Fruit fly (Drosophila melanogaster) whole organism, embryonic: Measurements from ENCODE around the gene EndoGI.

Experiments used
- Aef1 ChIP-seq: fragments of 200-800 bp; sonication (Bioruptor generic); IDR thresholded peaks from 3 replicates; pipeline ENCODE4 v1.3.6; 2022; ENCODE audit warnings: missing biosample characterization, missing genetic modification characterization
- CG10654 ChIP-seq: fragments of 200-800 bp; sonication (Bioruptor generic); optimal IDR thresholded peaks from 2 replicates; lab custom pipeline; 2016; ENCODE audit warnings: missing biosample characterization, missing genetic modification characterization
- CG11560 ChIP-seq: fragments of 200-800 bp; sonication (Bioruptor generic); IDR thresholded peaks from 3 replicates; pipeline ENCODE4 v1.3.6; 2022; ENCODE audit warnings: missing biosample characterization, missing genetic modification characterization
- CG11723 ChIP-seq: fragments of 200-800 bp; sonication (Bioruptor generic); optimal IDR thresholded peaks from 2 replicates; lab custom pipeline; 2017; ENCODE audit warnings: missing biosample characterization, mild to moderate bottlenecking, missing genetic modification characterization
- CG12299 ChIP-seq: fragments of 200-800 bp; sonication (Bioruptor generic); optimal IDR thresholded peaks from 2 replicates; lab custom pipeline; 2018; ENCODE audit warnings: missing biosample characterization, mild to moderate bottlenecking, missing genetic modification characterization
- CG13287 ChIP-seq: fragments of 200-800 bp; sonication (Bioruptor generic); IDR thresholded peaks from 2 replicates; pipeline ENCODE4 v1.3.6; 2022; ENCODE audit warnings: missing biosample characterization, missing genetic modification characterization; ENCODE audit not compliant: partially characterized antibody
- CG13624 ChIP-seq: fragments of 200-800 bp; sonication (Bioruptor generic); optimal IDR thresholded peaks from 2 replicates; lab custom pipeline; 2016; ENCODE audit warnings: missing biosample characterization, missing genetic modification characterization
- CG13775 ChIP-seq: fragments of 200-800 bp; sonication (Bioruptor generic); optimal IDR thresholded peaks from 3 replicates; lab custom pipeline; 2017; ENCODE audit warnings: missing biosample characterization, mild to moderate bottlenecking, missing genetic modification characterization
- CG15269 ChIP-seq: fragments of 200-800 bp; sonication (Bioruptor generic); optimal IDR thresholded peaks from 2 replicates; lab custom pipeline; 2018; ENCODE audit warnings: missing biosample characterization, mild to moderate bottlenecking, missing genetic modification characterization, moderate library complexity
- CG15479 ChIP-seq: fragments of 200-800 bp; sonication (Bioruptor generic); optimal IDR thresholded peaks from 3 replicates; lab custom pipeline; 2019; ENCODE audit warnings: missing biosample characterization, mild to moderate bottlenecking, missing genetic modification characterization, moderate library complexity
- CG2199 ChIP-seq: fragments of 200-800 bp; sonication (Bioruptor generic); IDR thresholded peaks from 3 replicates; pipeline ENCODE4 v1.3.6; 2022; ENCODE audit warnings: missing biosample characterization, missing genetic modification characterization
- CG2889 ChIP-seq: fragments of 200-800 bp; sonication (Bioruptor generic); IDR thresholded peaks from 3 replicates; pipeline ENCODE4 v1.3.6; 2022; ENCODE audit warnings: missing biosample characterization, missing genetic modification characterization
- CG31441 ChIP-seq: fragments of 200-800 bp; sonication (Bioruptor generic); IDR thresholded peaks from 2 replicates; pipeline ENCODE4 v1.3.6; 2022; ENCODE audit warnings: missing biosample characterization, missing genetic modification characterization
- CG34224 ChIP-seq: fragments of 200-800 bp; sonication (Bioruptor generic); IDR thresholded peaks from 3 replicates; pipeline ENCODE4 v1.3.6; 2022; ENCODE audit warnings: missing biosample characterization, missing genetic modification characterization; ENCODE audit not compliant: partially characterized antibody
- CG4707 ChIP-seq: fragments of 200-800 bp; sonication (Bioruptor generic); optimal IDR thresholded peaks from 2 replicates; lab custom pipeline; 2018; ENCODE audit warnings: missing biosample characterization, mild to moderate bottlenecking, missing genetic modification characterization, moderate library complexity
- CG4820 ChIP-seq: fragments of 200-800 bp; sonication (Bioruptor generic); optimal IDR thresholded peaks from 3 replicates; lab custom pipeline; 2016; ENCODE audit warnings: missing biosample characterization, missing genetic modification characterization
- CG5245 ChIP-seq: fragments of 200-800 bp; sonication (Bioruptor generic); optimal IDR thresholded peaks from 3 replicates; lab custom pipeline; 2016; ENCODE audit warnings: missing biosample characterization, missing genetic modification characterization
- CG6813 ChIP-seq: fragments of 200-800 bp; sonication (Bioruptor generic); optimal IDR thresholded peaks from 2 replicates; lab custom pipeline; 2017; ENCODE audit warnings: missing biosample characterization, missing genetic modification characterization, mild to moderate bottlenecking, moderate library complexity, missing genetic modification reagents
- CG7357 ChIP-seq: fragments of 200-800 bp; sonication (Bioruptor generic); IDR thresholded peaks from 3 replicates; pipeline ENCODE4 v1.3.6; 2022; ENCODE audit warnings: missing biosample characterization, missing genetic modification characterization
- CG8388 ChIP-seq: fragments of 200-800 bp; sonication (Bioruptor generic); optimal IDR thresholded peaks from 2 replicates; lab custom pipeline; 2019; ENCODE audit warnings: missing biosample characterization, mild to moderate bottlenecking, missing genetic modification characterization, moderate library complexity
- CG8478 ChIP-seq: fragments of >200 bp; optimal IDR thresholded peaks from 2 replicates; lab custom pipeline; 2018
- Doc2 ChIP-seq: fragments of 200-800 bp; sonication (Bioruptor generic); IDR thresholded peaks from 2 replicates; pipeline ENCODE4 v1.3.6; 2022; ENCODE audit warnings: missing biosample characterization, missing genetic modification characterization
- Elba2 ChIP-seq: fragments of 200-800 bp; sonication (Bioruptor generic); optimal IDR thresholded peaks from 3 replicates; lab custom pipeline; 2016; ENCODE audit warnings: missing biosample characterization, missing genetic modification characterization
- Max ChIP-seq: fragments of 200-800 bp; sonication (Bioruptor generic); optimal IDR thresholded peaks from 2 replicates; lab custom pipeline; 2016; ENCODE audit warnings: missing biosample characterization, mild to moderate bottlenecking, missing genetic modification characterization
- Optix ChIP-seq: fragments of 200-800 bp; sonication (Bioruptor generic); IDR thresholded peaks from 3 replicates; pipeline ENCODE4 v1.3.6; 2022; ENCODE audit warnings: missing biosample characterization, missing genetic modification characterization
- PHDP ChIP-seq: fragments of 200-800 bp; sonication (Bioruptor generic); optimal IDR thresholded peaks from 3 replicates; lab custom pipeline; 2018; ENCODE audit warnings: missing biosample characterization, mild to moderate bottlenecking, missing genetic modification characterization, moderate library complexity
- Ssrp ChIP-seq: fragments of 200-800 bp; sonication (Bioruptor generic); optimal IDR thresholded peaks from 2 replicates; lab custom pipeline; 2018; ENCODE audit warnings: missing biosample characterization, mild to moderate bottlenecking, missing genetic modification characterization, moderate library complexity
- abd-A ChIP-seq: fragments of 200-800 bp; sonication (Bioruptor generic); optimal IDR thresholded peaks from 3 replicates; lab custom pipeline; 2019; ENCODE audit warnings: missing biosample characterization, mild to moderate bottlenecking, missing genetic modification characterization, moderate library complexity
- ase ChIP-seq: fragments of 200-800 bp; sonication (Bioruptor generic); IDR thresholded peaks from 3 replicates; pipeline ENCODE4 v1.3.6; 2022; ENCODE audit warnings: missing biosample characterization, missing genetic modification characterization
- bab2 ChIP-seq: fragments of 200-800 bp; sonication (Bioruptor generic); optimal IDR thresholded peaks from 2 replicates; lab custom pipeline; 2016; ENCODE audit warnings: missing biosample characterization, missing genetic modification characterization
- chif ChIP-seq, 2 experiments: fragments of 200-800 bp; sonication (Bioruptor generic); optimal IDR thresholded peaks; 3 replicates each; lab custom pipeline; 2016; ENCODE audit warnings: missing biosample characterization in 2 of 2, missing genetic modification characterization in 2 of 2
- dimm ChIP-seq: fragments of 200-800 bp; sonication (Bioruptor generic); IDR thresholded peaks from 2 replicates; pipeline ENCODE4 v1.3.6; 2022; ENCODE audit warnings: missing biosample characterization, missing genetic modification characterization
- ewg ChIP-seq: fragments of 200-800 bp; sonication (Bioruptor generic); optimal IDR thresholded peaks from 3 replicates; lab custom pipeline; 2017; ENCODE audit warnings: mild to moderate bottlenecking, missing biosample characterization, missing genetic modification reagents, missing genetic modification characterization
- fd102C ChIP-seq: fragments of 200-800 bp; sonication (Bioruptor generic); optimal IDR thresholded peaks from 2 replicates; lab custom pipeline; 2018; ENCODE audit warnings: missing biosample characterization, mild to moderate bottlenecking, missing genetic modification characterization, moderate library complexity
- inv ChIP-seq: fragments of 200-800 bp; sonication (Bioruptor generic); IDR thresholded peaks from 2 replicates; pipeline ENCODE4 v1.3.6; 2022; ENCODE audit warnings: missing biosample characterization, missing genetic modification characterization; ENCODE audit not compliant: partially characterized antibody
- luna ChIP-seq: fragments of 200-800 bp; sonication (Bioruptor generic); optimal IDR thresholded peaks from 2 replicates; lab custom pipeline; 2016; ENCODE audit warnings: missing biosample characterization, missing genetic modification characterization
- onecut ChIP-seq: fragments of 200-800 bp; sonication (Bioruptor generic); IDR thresholded peaks from 2 replicates; pipeline ENCODE4 v1.3.6; 2022; ENCODE audit warnings: missing biosample characterization, missing genetic modification characterization
- peb ChIP-seq: fragments of 200-800 bp; sonication (Bioruptor generic); IDR thresholded peaks from 2 replicates; pipeline ENCODE4 v1.3.6; 2022; ENCODE audit warnings: missing biosample characterization, missing genetic modification characterization
- pnt ChIP-seq: fragments of 200-800 bp; sonication (Bioruptor generic); optimal IDR thresholded peaks from 3 replicates; lab custom pipeline; 2016; ENCODE audit warnings: missing biosample characterization, missing genetic modification characterization
- ranshi ChIP-seq: fragments of 200-800 bp; sonication (Bioruptor generic); IDR thresholded peaks from 2 replicates; pipeline ENCODE4 v1.3.6; 2022; ENCODE audit warnings: missing biosample characterization, missing genetic modification characterization
- schlank ChIP-seq: fragments of 200-800 bp; sonication (Bioruptor generic); optimal IDR thresholded peaks from 2 replicates; lab custom pipeline; 2018; ENCODE audit warnings: missing biosample characterization, mild to moderate bottlenecking, missing genetic modification characterization
- so ChIP-seq: fragments of 200-800 bp; sonication (Bioruptor generic); IDR thresholded peaks from 3 replicates; pipeline ENCODE4 v1.3.6; 2022; ENCODE audit warnings: missing biosample characterization, missing genetic modification characterization
- tgo ChIP-seq: fragments of 200-800 bp; sonication (Bioruptor generic); IDR thresholded peaks from 3 replicates; pipeline ENCODE4 v1.3.6; 2022; ENCODE audit warnings: missing biosample characterization, missing genetic modification characterization
- tio ChIP-seq: fragments of 200-800 bp; sonication (Bioruptor generic); optimal IDR thresholded peaks from 2 replicates; lab custom pipeline; 2017; ENCODE audit warnings: missing biosample characterization, missing genetic modification characterization, inconsistent platforms
- tna ChIP-seq: fragments of 200-800 bp; sonication (Bioruptor generic); IDR thresholded peaks from 2 replicates; pipeline ENCODE4 v1.3.6; 2022; ENCODE audit warnings: missing biosample characterization, missing genetic modification characterization; ENCODE audit not compliant: partially characterized antibody
- vnd ChIP-seq: fragments of 200-800 bp; sonication (Bioruptor generic); IDR thresholded peaks from 3 replicates; pipeline ENCODE4 v1.3.6; 2022; ENCODE audit warnings: missing biosample characterization, missing genetic modification characterization; ENCODE audit not compliant: partially characterized antibody

Gene EndoGI

DNA sequence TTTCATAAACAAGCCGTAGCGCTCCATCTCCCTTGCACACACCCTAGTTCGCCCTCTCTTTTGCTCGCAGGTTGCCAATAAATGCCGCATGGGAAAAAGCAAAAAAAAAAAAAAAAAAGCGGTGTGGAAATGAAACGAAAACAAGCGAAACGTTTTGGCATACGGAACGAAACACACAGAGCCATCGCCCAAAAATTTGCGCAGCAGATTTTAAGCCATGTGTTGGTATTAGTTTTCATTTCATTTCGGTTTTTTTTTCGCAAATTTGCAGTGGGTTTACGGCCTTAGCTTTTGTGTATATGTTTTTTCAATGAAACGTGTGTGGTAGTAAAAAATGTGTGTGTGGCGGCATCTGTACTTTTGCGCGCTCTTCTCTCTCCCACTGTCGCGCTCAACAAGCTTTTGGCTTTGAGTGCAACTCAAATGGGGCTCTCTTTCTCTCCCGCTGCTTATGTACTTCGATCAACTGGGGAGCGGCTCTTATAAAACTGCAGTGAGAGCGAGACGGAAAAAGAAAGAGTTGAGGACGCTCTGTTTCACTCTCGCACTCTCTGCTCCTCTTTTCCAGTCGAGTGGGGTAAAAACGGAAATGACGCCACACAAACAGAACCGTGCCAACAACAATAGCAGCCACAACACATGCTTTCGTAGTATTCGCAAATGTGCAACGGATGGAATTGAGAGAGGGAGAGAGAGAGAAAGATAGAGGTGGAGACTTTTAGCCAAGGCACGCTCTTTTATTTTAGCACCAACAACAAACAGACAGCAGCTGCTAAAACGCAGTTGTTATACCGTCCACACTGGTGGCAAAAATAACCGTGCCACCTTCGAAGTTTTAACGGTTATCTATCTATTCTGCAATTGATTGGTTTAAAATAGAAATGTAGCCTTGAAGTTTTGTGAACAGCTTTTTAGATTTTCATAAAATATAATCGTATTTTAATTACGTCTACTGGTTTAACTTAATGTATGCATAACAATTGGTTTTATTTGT lies 27.1 kb downstream of the EndoGI start (continued):
- TF ChIP-seq CG11560 (no peak), Max (GFP tag; lab: Kevin White, UChicago) (peak; percentile 21), CG2199 (GFP tag; lab: Robert Waterston, UW) (no peak), dimm (no peak), Optix (GFP tag; lab: Robert Waterston, UW) (no peak), CG13287 (GFP tag; lab: Robert Waterston, UW) (no peak), schlank (peak; percentile 47), Elba2 (GFP tag; lab: Kevin White, UChicago) (no peak), onecut (peak; percentile 42), vnd (no peak), CG2889 (no peak), ase (GFP tag; lab: Robert Waterston, UW) (no peak), Aef1 (no peak), abd-A (tag; lab: Kevin White, UChicago) (peak; percentile 54), CG8388 (GFP tag; lab: Kevin White, UChicago) (peak; percentile 54), CG15479 (GFP tag; lab: Kevin White, UChicago) (no peak), tio (GFP tag; lab: Kevin White, UChicago) (peak; percentile 26), Ssrp (peak; percentile 1), CG10654 (GFP tag; lab: Kevin White, UChicago) (peak; percentile 21), CG13624 (GFP tag; lab: Kevin White, UChicago) (peak; percentile 76), ewg (GFP tag; lab: Kevin White, UChicago) (no peak), CG7357 (GFP tag; lab: Robert Waterston, UW) (0 out of 3 replicates have a peak, but pooled peaks have one; percentile 16), CG15269 (tag; lab: Kevin White, UChicago) (peak; percentile 77), CG13775 (peak; percentile 61), tna (no peak), Doc2 (GFP tag; lab: Robert Waterston, UW) (no peak), fd102C (GFP tag; lab: Kevin White, UChicago) (no peak), luna (no peak), CG4707 (peak; percentile 58), CG8478 (lab: Kevin White, UChicago) (peak; percentile 74), CG34224 (GFP tag; lab: Robert Waterston, UW) (no peak), peb (GFP tag; lab: Robert Waterston, UW) (no peak), CG12299 (tag; lab: Kevin White, UChicago) (no peak), CG4820 (no peak), ranshi (GFP tag; lab: Robert Waterston, UW) (no peak), PHDP (peak; percentile 60), chif (GFP tag; optimal IDR thresholded peaks at IDR 0.05; lab: Kevin White, UChicago) (peak in 1 of 2 experiments; percentile 20), CG31441 (no peak), bab2 (GFP tag; lab: Kevin White, UChicago) (no peak), CG6813 (GFP tag; lab: Kevin White, UChicago) (peak; percentile 77), CG5245 (GFP tag; lab: Kevin White, UChicago) (no peak), so (GFP tag; lab: Robert Waterston, UW) (no peak), tgo (GFP tag; lab: Robert Waterston, UW) (no peak), CG11723 (no peak), inv (GFP tag; lab: Robert Waterston, UW) (no peak), pnt (GFP tag; lab: Kevin White, UChicago) (no peak)
